Worm (Caenorhabditis elegans) whole organism, L4 larva: Measurements from ENCODE around the gene C06E4.2.

Experiments
- F49E8.2 ChIP-seq: sonication (generic microtip); optimal IDR thresholded peaks from 2 replicates; lab custom pipeline; 2016; ENCODE audit warnings: missing compliant biosample characterization, mild to moderate bottlenecking, missing genetic modification characterization, borderline replicate concordance
- ama-1 ChIP-seq: fragments of 150-350 bp; optimal IDR thresholded peaks from 2 replicates; lab custom pipeline; 2014; ENCODE audit warnings: inconsistent platforms, mixed read lengths
- ceh-20 ChIP-seq: fragments of 200-800 bp; sonication (Bioruptor generic); IDR thresholded peaks from 2 replicates; pipeline ENCODE4 v1.3.6; 2022; ENCODE audit warnings: missing genetic modification reagents, missing genetic modification characterization, missing compliant biosample characterization
- dpl-1 ChIP-seq: fragments of 150-350 bp; optimal IDR thresholded peaks from 2 replicates; lab custom pipeline; 2014; ENCODE audit warnings: missing biosample characterization, missing genetic modification reagents, missing genetic modification characterization
- hlh-30 ChIP-seq: sonication (generic microtip); optimal IDR thresholded peaks from 2 replicates; lab custom pipeline; 2017; ENCODE audit warnings: antibody characterized with exemption, mild to moderate bottlenecking, missing genetic modification characterization, missing compliant biosample characterization; ENCODE audit not compliant: insufficient read depth
- nhr-77 ChIP-seq: fragments of 150-350 bp; optimal IDR thresholded peaks from 2 replicates; lab custom pipeline; 2014; ENCODE audit warnings: missing biosample characterization, missing genetic modification characterization
- pha-4 ChIP-seq, 2 experiments: fragments of 150-350 bp in 1 of 2; fragments of 200-800 bp in 1 of 2; sonication (Bioruptor generic) in 1 of 2; IDR thresholded peaks in 1 of 2; optimal IDR thresholded peaks in 1 of 2; 2 replicates each; pipeline versions ENCODE4 v1.3.6 to Lab custom; 2014 to 2022; ENCODE audit warnings: missing genetic modification characterization in 2 of 2, missing genetic modification reagents in 2 of 2, missing biosample characterization in 1 of 2, missing compliant biosample characterization in 1 of 2
- snpc-4 ChIP-seq: fragments of 150-350 bp; optimal IDR thresholded peaks from 2 replicates; lab custom pipeline; 2014; ENCODE audit warnings: missing biosample characterization, missing genetic modification characterization
- spr-3 ChIP-seq: fragments of 200-800 bp; sonication (Bioruptor generic); optimal IDR thresholded peaks from 2 replicates; lab custom pipeline; 2018; ENCODE audit warnings: mild to moderate bottlenecking, missing genetic modification characterization, missing compliant biosample characterization
- ztf-7 ChIP-seq: fragments of 150-350 bp; optimal IDR thresholded peaks from 2 replicates; lab custom pipeline; 2014; ENCODE audit warnings: missing biosample characterization, missing genetic modification characterization

DNA sequence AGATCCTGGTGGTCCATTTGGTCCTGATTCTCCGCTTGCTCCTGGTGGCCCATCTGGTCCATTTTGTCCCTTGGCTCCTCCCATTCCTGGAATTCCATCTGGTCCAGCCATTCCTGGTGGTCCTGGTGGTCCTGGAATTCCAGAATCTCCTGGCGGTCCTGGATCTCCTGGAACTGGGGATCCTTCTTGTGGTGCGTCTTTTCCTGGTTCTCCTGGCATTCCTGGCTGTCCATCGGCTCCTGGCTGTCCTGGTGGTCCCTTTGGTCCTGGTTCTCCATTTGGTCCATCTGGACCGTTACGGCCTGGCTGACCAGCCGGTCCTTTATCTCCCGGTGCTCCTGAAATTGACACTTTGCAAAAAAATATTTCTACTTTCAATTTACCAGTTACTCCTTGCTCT is 31.2 kb upstream of the C06E4.2 start:
- TF ChIP-seq spr-3 (no peak), hlh-30 (tag; lab: Kevin White, UChicago) (no peak), dpl-1 (no peak), snpc-4 (tag; lab: Kevin White, UChicago) (no peak), ztf-7 (tag; lab: Kevin White, UChicago) (no peak), ceh-20 (GFP tag; lab: Robert Waterston, UW) (no peak), F49E8.2 (tag; lab: Kevin White, UChicago) (no peak), ama-1 (lab: Kevin White, UChicago) (no peak), nhr-77 (no peak), pha-4 (GFP tag; IDR thresholded peaks at IDR 0.05; lab: Robert Waterston, UW) (no peak), pha-4 (tag; optimal IDR thresholded peaks at IDR 0.05; lab: Kevin White, UChicago) (no peak)
